Fruit fly (Drosophila melanogaster) whole organism, prepupa: ENCODE measurements around the gene Rbf2.

Experiments
- CG10669 ChIP-seq: fragments of 200-800 bp; sonication (Bioruptor generic); optimal IDR thresholded peaks from 3 replicates; lab custom pipeline; 2018; ENCODE audit warnings: missing biosample characterization, mild to moderate bottlenecking, missing genetic modification characterization, moderate library complexity
- CG11902 ChIP-seq: fragments of 200-800 bp; sonication (Bioruptor generic); optimal IDR thresholded peaks from 3 replicates; lab custom pipeline; 2016; ENCODE audit warnings: missing biosample characterization, missing genetic modification characterization
- CG15336 ChIP-seq: fragments of 200-800 bp; sonication (Bioruptor generic); IDR thresholded peaks from 2 replicates; pipeline ENCODE4 v1.3.6; 2022; ENCODE audit warnings: missing biosample characterization, missing genetic modification characterization
- CG1621 ChIP-seq: fragments of 200-800 bp; sonication (Bioruptor generic); optimal IDR thresholded peaks from 3 replicates; lab custom pipeline; 2018; ENCODE audit warnings: missing biosample characterization, mild to moderate bottlenecking, missing genetic modification characterization
- CG16779 ChIP-seq: fragments of 200-800 bp; sonication (Bioruptor generic); optimal IDR thresholded peaks from 3 replicates; lab custom pipeline; 2017; ENCODE audit warnings: missing biosample characterization, mild to moderate bottlenecking, missing genetic modification characterization
- CG3032 ChIP-seq: fragments of 200-800 bp; optimal IDR thresholded peaks from 2 replicates; lab custom pipeline; 2019; ENCODE audit warnings: missing biosample characterization, mild to moderate bottlenecking, missing genetic modification characterization, moderate library complexity
- CG31627 ChIP-seq: fragments of 200-800 bp; sonication (Bioruptor generic); optimal IDR thresholded peaks from 3 replicates; lab custom pipeline; 2016; ENCODE audit warnings: missing biosample characterization, missing genetic modification characterization
- CG32006 ChIP-seq: fragments of 200-800 bp; sonication (Bioruptor generic); optimal IDR thresholded peaks from 3 replicates; lab custom pipeline; 2017; ENCODE audit warnings: missing biosample characterization, mild to moderate bottlenecking, missing genetic modification characterization
- CG34406 ChIP-seq: fragments of 200-800 bp; sonication (Bioruptor generic); optimal IDR thresholded peaks from 3 replicates; lab custom pipeline; 2016; ENCODE audit warnings: missing biosample characterization, missing genetic modification characterization
- CG3919 ChIP-seq: fragments of 200-800 bp; sonication (Bioruptor generic); optimal IDR thresholded peaks from 3 replicates; lab custom pipeline; 2016; ENCODE audit warnings: missing biosample characterization, missing genetic modification characterization
- CG4318 ChIP-seq: fragments of 200-800 bp; sonication (Bioruptor generic); optimal IDR thresholded peaks from 3 replicates; lab custom pipeline; 2017; ENCODE audit warnings: missing biosample characterization, mild to moderate bottlenecking, missing genetic modification characterization
- CG6276 ChIP-seq: fragments of 200-800 bp; sonication (Bioruptor generic); optimal IDR thresholded peaks from 2 replicates; lab custom pipeline; 2017; ENCODE audit warnings: missing biosample characterization, mild to moderate bottlenecking, missing genetic modification characterization
- CG6792 ChIP-seq: fragments of 200-800 bp; sonication (Bioruptor generic); optimal IDR thresholded peaks from 3 replicates; lab custom pipeline; 2016; ENCODE audit warnings: missing biosample characterization, missing genetic modification characterization
- CG6808 ChIP-seq: fragments of 200-800 bp; sonication (Bioruptor generic); optimal IDR thresholded peaks from 3 replicates; lab custom pipeline; 2017; ENCODE audit warnings: missing biosample characterization, missing genetic modification characterization, mild to moderate bottlenecking, moderate library complexity, missing genetic modification reagents
- CG6854 ChIP-seq: fragments of 200-800 bp; sonication (Bioruptor generic); optimal IDR thresholded peaks from 2 replicates; lab custom pipeline; 2017; ENCODE audit warnings: missing biosample characterization, mild to moderate bottlenecking, missing genetic modification characterization
- CG8119 ChIP-seq: fragments of 200-800 bp; sonication (Bioruptor generic); IDR thresholded peaks from 3 replicates; pipeline ENCODE4 v1.3.6; 2022; ENCODE audit warnings: missing biosample characterization, missing genetic modification characterization
- CG8632 ChIP-seq: fragments of 200-800 bp; sonication (Bioruptor generic); optimal IDR thresholded peaks from 3 replicates; lab custom pipeline; 2016; ENCODE audit warnings: missing biosample characterization, missing genetic modification characterization
- CG9139 ChIP-seq: fragments of 200-800 bp; sonication (Bioruptor generic); optimal IDR thresholded peaks from 3 replicates; lab custom pipeline; 2017; ENCODE audit warnings: missing biosample characterization, mild to moderate bottlenecking, missing genetic modification characterization
- Eip75B ChIP-seq: fragments of 200-800 bp; sonication (Bioruptor generic); optimal IDR thresholded peaks from 3 replicates; lab custom pipeline; 2016; ENCODE audit warnings: missing biosample characterization, missing genetic modification characterization
- Eip78C ChIP-seq: fragments of 200-800 bp; sonication (Bioruptor generic); peaks from one replicate; lab custom pipeline; 2016; ENCODE audit warnings: missing biosample characterization, missing genetic modification characterization
- Eip93F ChIP-seq: fragments of 200-800 bp; sonication (Bioruptor generic); optimal IDR thresholded peaks from 2 replicates; lab custom pipeline; 2016; ENCODE audit warnings: missing biosample characterization, mild to moderate bottlenecking, missing genetic modification characterization
- Ets21C ChIP-seq: fragments of 200-800 bp; sonication (Bioruptor generic); optimal IDR thresholded peaks from 3 replicates; lab custom pipeline; 2016; ENCODE audit warnings: missing biosample characterization, missing genetic modification characterization
- Ets96B ChIP-seq: fragments of 200-800 bp; optimal IDR thresholded peaks from 2 replicates; lab custom pipeline; 2019; ENCODE audit warnings: missing biosample characterization, mild to moderate bottlenecking, missing genetic modification characterization, moderate library complexity
- Gug ChIP-seq: fragments of 200-800 bp; sonication (Bioruptor generic); IDR thresholded peaks from 2 replicates; pipeline ENCODE4 v1.3.6; 2022; ENCODE audit warnings: missing biosample characterization, missing genetic modification characterization
- Hr38 ChIP-seq: sonication (Bioruptor generic); optimal IDR thresholded peaks from 2 replicates; lab custom pipeline; 2016; ENCODE audit warnings: missing biosample characterization, missing genetic modification characterization
- Hr39 ChIP-seq: fragments of 200-800 bp; sonication (Bioruptor generic); optimal IDR thresholded peaks from 2 replicates; lab custom pipeline; 2016; ENCODE audit warnings: missing biosample characterization, missing genetic modification characterization
- Met ChIP-seq: fragments of 200-800 bp; sonication (Bioruptor generic); optimal IDR thresholded peaks from 3 replicates; lab custom pipeline; 2016; ENCODE audit warnings: missing biosample characterization, missing genetic modification characterization
- OdsH ChIP-seq: fragments of 200-800 bp; sonication (Bioruptor generic); optimal IDR thresholded peaks from 3 replicates; lab custom pipeline; 2016; ENCODE audit warnings: missing biosample characterization, missing genetic modification characterization
- Smox ChIP-seq: fragments of 200-800 bp; sonication (Bioruptor generic); optimal IDR thresholded peaks from 3 replicates; lab custom pipeline; 2016; ENCODE audit warnings: missing biosample characterization, missing genetic modification characterization
- Sox102F ChIP-seq: fragments of 200-800 bp; sonication (Bioruptor generic); optimal IDR thresholded peaks from 2 replicates; lab custom pipeline; 2016; ENCODE audit warnings: missing biosample characterization, mild to moderate bottlenecking, missing genetic modification characterization
- achi ChIP-seq: fragments of 200-800 bp; sonication (Bioruptor generic); optimal IDR thresholded peaks from 3 replicates; lab custom pipeline; 2016; ENCODE audit warnings: missing biosample characterization, missing genetic modification characterization
- acj6 ChIP-seq: fragments of 200-800 bp; sonication (Bioruptor generic); optimal IDR thresholded peaks from 3 replicates; lab custom pipeline; 2016; ENCODE audit warnings: missing biosample characterization, missing genetic modification characterization
- cyc ChIP-seq: fragments of 200-800 bp; sonication (Bioruptor generic); optimal IDR thresholded peaks from 3 replicates; lab custom pipeline; 2016; ENCODE audit warnings: missing biosample characterization, missing genetic modification characterization
- dsx ChIP-seq: fragments of 200-800 bp; optimal IDR thresholded peaks from 3 replicates; lab custom pipeline; 2019; ENCODE audit warnings: missing biosample characterization, mild to moderate bottlenecking, missing genetic modification characterization, moderate library complexity; ENCODE audit not compliant: poor library complexity, severe bottlenecking
- fd85E ChIP-seq: fragments of 200-800 bp; sonication (Bioruptor generic); optimal IDR thresholded peaks from 3 replicates; lab custom pipeline; 2016; ENCODE audit warnings: missing biosample characterization, missing genetic modification characterization
- fkh ChIP-seq: fragments of 200-800 bp; sonication (Bioruptor generic); optimal IDR thresholded peaks from 3 replicates; lab custom pipeline; 2017; ENCODE audit warnings: missing biosample characterization, mild to moderate bottlenecking, missing genetic modification characterization, moderate library complexity
- net ChIP-seq: fragments of 200-800 bp; sonication (Bioruptor generic); optimal IDR thresholded peaks from 3 replicates; lab custom pipeline; 2016; ENCODE audit warnings: missing biosample characterization, missing genetic modification characterization
- spab ChIP-seq: fragments of 200-800 bp; sonication (Bioruptor generic); optimal IDR thresholded peaks from 2 replicates; lab custom pipeline; 2017; ENCODE audit warnings: missing biosample characterization, mild to moderate bottlenecking, missing genetic modification characterization, missing genetic modification reagents
- ss ChIP-seq, 2 experiments: fragments of 200-800 bp; sonication (Bioruptor generic); optimal IDR thresholded peaks; 2 replicates in 1 of 2; 3 replicates in 1 of 2; lab custom pipeline; 2017 to 2018; ENCODE audit warnings: mild to moderate bottlenecking in 2 of 2, missing biosample characterization in 2 of 2, missing genetic modification characterization in 2 of 2, moderate library complexity in 1 of 2
- svp ChIP-seq: fragments of 200-800 bp; sonication (Bioruptor generic); peaks from one replicate; lab custom pipeline; 2016; ENCODE audit warnings: missing biosample characterization, missing genetic modification characterization
- topi ChIP-seq: fragments of 200-800 bp; sonication (Bioruptor generic); optimal IDR thresholded peaks from 3 replicates; lab custom pipeline; 2016; ENCODE audit warnings: missing biosample characterization, missing genetic modification characterization
- vri ChIP-seq: fragments of 200-800 bp; sonication (Bioruptor generic); optimal IDR thresholded peaks from 3 replicates; lab custom pipeline; 2016; ENCODE audit warnings: missing biosample characterization, mild to moderate bottlenecking, missing genetic modification characterization

The Rbf2 gene

DNA sequence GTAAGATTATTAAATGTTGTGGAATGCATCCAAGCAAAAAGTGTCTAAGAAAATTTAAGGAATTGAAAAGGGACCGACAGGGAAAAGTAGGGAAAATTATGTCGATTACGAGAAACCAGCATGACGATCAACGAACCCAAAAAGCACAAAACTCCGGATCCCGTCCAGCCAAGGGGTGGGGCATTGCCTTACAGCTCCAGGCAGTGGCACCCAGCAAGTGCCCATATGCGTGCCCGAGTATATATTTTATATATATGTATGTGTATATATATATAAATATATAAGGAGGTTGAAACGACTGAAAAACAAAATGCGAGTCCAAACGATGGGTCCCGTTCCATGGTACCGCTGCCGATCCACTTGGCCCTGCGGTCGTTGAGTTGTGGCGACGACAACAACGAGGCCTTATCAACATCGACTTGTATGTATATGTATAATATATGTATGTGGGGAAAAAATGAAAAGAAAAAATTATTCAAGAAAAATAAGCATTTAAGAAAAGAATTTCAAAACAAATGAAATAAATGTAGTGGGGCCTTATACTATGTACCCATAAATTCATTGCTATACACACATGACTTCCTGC lies 21.9 kb downstream of the Rbf2 start (continued):
- peak; percentile 13 for TF ChIP-seq dsx (GFP tag; lab: Kevin White, UChicago)
- no peak for TF ChIP-seq Smox
- TF ChIP-seq Hr38 (GFP tag; lab: Kevin White, UChicago), result no peak
- no peak for TF ChIP-seq Ets21C (GFP tag; lab: Kevin White, UChicago)
- no peak for TF ChIP-seq CG34406
- peak; percentile 42 for TF ChIP-seq CG6808
- TF ChIP-seq CG6276 (GFP tag; lab: Kevin White, UChicago), result peak; percentile 59
- TF ChIP-seq Met, result no peak
- TF ChIP-seq acj6 (GFP tag; lab: Kevin White, UChicago), result no peak
- TF ChIP-seq Eip93F (GFP tag; lab: Kevin White, UChicago), result no peak
- TF ChIP-seq CG16779, result peak; percentile 9
- TF ChIP-seq Eip75B, result no peak
- peak; percentile 32 to 37 for TF ChIP-seq ss (GFP tag; optimal IDR thresholded peaks at IDR 0.05; lab: Kevin White, UChicago)
- no peak for TF ChIP-seq CG8632 (GFP tag; lab: Kevin White, UChicago)
- TF ChIP-seq Hr39 (GFP tag; lab: Kevin White, UChicago), result no peak
- TF ChIP-seq achi, result no peak
- TF ChIP-seq spab (GFP tag; lab: Kevin White, UChicago), result no peak
- TF ChIP-seq CG31627, result no peak
- no peak for TF ChIP-seq vri (GFP tag; lab: Kevin White, UChicago)
- TF ChIP-seq OdsH (GFP tag; lab: Kevin White, UChicago), result no peak
- peak; percentile 31 for TF ChIP-seq CG9139 (GFP tag; lab: Kevin White, UChicago)
- TF ChIP-seq topi (GFP tag; lab: Kevin White, UChicago), result no peak
- TF ChIP-seq cyc, result no peak
- TF ChIP-seq CG6854 (GFP tag; lab: Kevin White, UChicago), result no peak

- TF ChIP-seq CG1621 (tag; lab: Kevin White, UChicago) (no peak), CG16779 (no peak), CG6276 (GFP tag; lab: Kevin White, UChicago) (no peak), Sox102F (GFP tag; lab: Kevin White, UChicago) (no peak), CG6854 (GFP tag; lab: Kevin White, UChicago) (no peak), CG4318 (GFP tag; lab: Kevin White, UChicago) (no peak), CG3919 (no peak), CG3032 (no peak)
Measured at dm6 chr3R:15988353-15988752, 23.1 kb downstream of the Rbf2 start.

DNA sequence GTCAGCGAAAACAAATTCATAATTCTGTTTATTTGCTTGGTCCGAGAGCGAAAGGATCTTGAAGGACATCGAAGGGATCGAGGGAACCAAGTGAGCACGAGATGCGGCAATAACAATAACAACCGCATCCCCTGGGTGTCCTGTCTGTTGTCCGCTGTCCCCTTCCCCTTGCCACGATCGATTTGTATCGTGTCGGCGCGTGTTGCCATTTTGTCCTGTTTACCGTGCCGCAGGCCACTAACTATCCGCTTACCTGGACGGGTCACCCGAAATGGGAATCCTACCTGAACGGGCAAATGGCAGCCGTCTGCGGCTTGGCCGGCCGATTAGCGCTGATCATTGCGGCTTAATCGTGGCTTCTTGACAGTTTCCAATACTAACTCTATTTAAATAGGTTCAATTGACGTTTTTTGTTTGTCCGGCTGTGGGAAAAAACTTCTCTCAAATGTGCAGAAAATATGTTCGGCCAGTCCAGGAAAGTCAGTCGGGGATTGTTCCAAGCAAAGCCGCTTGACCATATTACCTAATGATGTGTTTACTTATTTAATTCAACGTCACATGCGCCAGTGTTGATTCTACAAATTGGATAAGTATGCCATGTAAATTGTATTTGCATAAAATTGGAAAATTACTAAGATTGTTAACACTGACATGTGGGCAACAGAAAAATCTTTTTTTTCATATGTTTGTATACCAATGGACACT lies 24.1 kb downstream of the Rbf2 start:
- TF ChIP-seq Sox102F (GFP tag; lab: Kevin White, UChicago) (no peak), Gug (no peak)

DNA sequence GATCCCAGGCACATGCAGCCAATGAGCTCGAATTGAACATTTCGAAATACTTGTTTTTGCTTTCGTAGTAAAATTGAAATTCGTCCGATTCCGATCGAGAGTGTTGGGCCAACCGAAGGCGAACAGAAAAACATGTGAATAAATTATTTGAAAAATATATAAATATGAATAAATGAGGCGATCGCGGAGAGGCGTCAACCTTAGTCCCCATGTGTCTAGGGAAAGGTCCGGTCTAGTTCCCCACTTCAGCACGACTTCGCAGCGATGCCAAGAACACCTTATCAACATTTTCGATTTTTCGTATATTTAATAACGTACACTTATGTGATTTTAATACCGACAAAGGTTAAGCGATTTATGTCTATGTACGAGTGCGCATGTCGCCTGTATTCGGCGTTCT lies 26.3 kb downstream of the Rbf2 start:
- TF ChIP-seq CG15336 (GFP tag; lab: Robert Waterston, UW) (no peak), svp (GFP tag; lab: Kevin White, UChicago) (peak; percentile 89)

DNA sequence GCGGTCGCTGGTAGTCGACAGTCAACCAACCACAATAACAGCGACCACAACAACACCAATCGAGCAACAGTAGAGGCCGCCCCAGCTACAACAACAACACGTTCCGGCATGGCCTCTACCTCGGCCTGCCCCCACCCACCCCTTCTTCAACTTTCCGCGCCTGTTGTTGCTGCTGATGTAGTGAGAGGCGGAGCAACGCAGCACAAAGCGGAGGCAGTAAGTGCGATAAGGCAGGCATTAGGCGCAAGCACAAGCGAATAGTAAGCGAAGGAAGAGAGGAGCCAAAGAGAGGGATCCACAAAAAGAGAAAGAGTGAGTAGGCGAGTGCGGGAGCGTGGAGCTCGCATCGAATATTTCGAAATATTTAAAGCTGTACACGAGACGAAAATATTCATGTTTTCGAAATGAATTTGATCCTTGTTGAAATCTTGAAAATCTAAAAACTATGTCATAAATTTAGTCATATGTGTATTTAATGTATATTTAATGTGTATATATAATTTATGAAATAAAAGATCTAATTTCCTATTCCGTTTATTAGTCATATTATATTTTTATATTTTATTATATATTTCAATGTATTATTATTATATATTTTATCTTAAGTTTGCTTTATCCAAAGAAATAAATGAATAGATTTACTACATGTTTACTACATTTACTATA lies 28.0 kb downstream of the Rbf2 start:
- TF ChIP-seq net (GFP tag; lab: Kevin White, UChicago) (no peak), CG32006 (GFP tag; lab: Kevin White, UChicago) (no peak), CG6792 (GFP tag; lab: Kevin White, UChicago) (no peak), Hr38 (GFP tag; lab: Kevin White, UChicago) (no peak), CG8632 (GFP tag; lab: Kevin White, UChicago) (peak; percentile 4), CG16779 (no peak), cyc (no peak), CG11902 (GFP tag; lab: Kevin White, UChicago) (no peak), CG3032 (peak; percentile 3), ss (GFP tag; optimal IDR thresholded peaks at IDR 0.05; lab: Kevin White, UChicago) (no peak), achi (no peak), CG10669 (no peak), CG34406 (peak; percentile 6), fd85E (GFP tag; lab: Kevin White, UChicago) (no peak), CG3919 (peak; percentile 41), Ets96B (peak; percentile 29), fkh (GFP tag; lab: Kevin White, UChicago) (peak; percentile 50), CG8119 (GFP tag; lab: Robert Waterston, UW) (peak; percentile 52; the same call in 1 of the 3 replicates), Eip78C (GFP tag; lab: Kevin White, UChicago) (peak; percentile 72)
